Worm (Caenorhabditis elegans) whole organism, mixed stage, embryonic: ENCODE measurements around the gene cal-8.

Experiments
- ces-1 ChIP-seq: fragments of 150-350 bp; optimal IDR thresholded peaks from 2 replicates; lab custom pipeline; 2014; ENCODE audit warnings: missing biosample characterization, missing genetic modification reagents, missing genetic modification characterization
- elt-3 ChIP-seq: fragments of 150-350 bp; optimal IDR thresholded peaks from 2 replicates; lab custom pipeline; 2014; ENCODE audit warnings: missing biosample characterization, missing genetic modification characterization
- lsy-2 ChIP-seq: fragments of 150-350 bp; optimal IDR thresholded peaks from 2 replicates; lab custom pipeline; 2014; ENCODE audit warnings: missing biosample characterization, missing genetic modification characterization
- nhr-12 ChIP-seq: fragments of 150-350 bp; optimal IDR thresholded peaks from 2 replicates; lab custom pipeline; 2014; ENCODE audit warnings: missing biosample characterization, missing genetic modification characterization
- nhr-76 ChIP-seq: sonication (generic microtip); optimal IDR thresholded peaks from 2 replicates; lab custom pipeline; 2017; ENCODE audit warnings: missing biosample characterization, missing genetic modification characterization
- sptf-1 ChIP-seq: sonication (generic microtip); optimal IDR thresholded peaks from 2 replicates; lab custom pipeline; 2017; ENCODE audit warnings: mild to moderate bottlenecking, missing genetic modification characterization, moderate library complexity, missing compliant biosample characterization
- unc-62 ChIP-seq: fragments of 150-350 bp; optimal IDR thresholded peaks from 2 replicates; lab custom pipeline; 2014; ENCODE audit warnings: missing biosample characterization, missing genetic modification reagents, missing genetic modification characterization

DNA sequence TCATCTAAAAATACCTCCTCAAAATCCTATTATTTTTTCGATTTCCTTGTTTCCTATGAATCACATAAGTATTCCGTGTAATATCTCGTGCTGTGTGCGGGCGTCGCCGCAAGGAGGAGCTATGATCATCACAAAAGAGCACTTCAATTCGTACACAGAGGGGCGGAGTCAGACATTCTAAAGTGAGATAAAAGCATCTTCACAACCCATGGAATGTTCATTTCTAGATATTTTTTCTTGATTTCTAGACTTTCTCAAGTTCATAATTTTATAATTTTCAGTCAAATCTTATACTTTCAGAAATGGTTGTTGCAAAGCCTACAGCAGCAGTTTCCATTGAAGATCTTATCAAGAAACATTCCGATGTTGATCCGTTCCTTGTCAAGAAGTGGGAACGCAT lies 34.5 kb downstream of the cal-8 start, which contains the start of gene cex-1:
- TF ChIP-seq unc-62 (GFP tag; lab: Kevin White, UChicago), result no peak
- no peak for TF ChIP-seq ces-1
- TF ChIP-seq lsy-2 (tag; lab: Kevin White, UChicago), result no peak
- TF ChIP-seq nhr-12 (tag; lab: Kevin White, UChicago), result no peak
- no peak for TF ChIP-seq elt-3 (tag; lab: Kevin White, UChicago)
- TF ChIP-seq nhr-76 (tag; lab: Kevin White, UChicago), result no peak
- TF ChIP-seq sptf-1 (tag; lab: Kevin White, UChicago), result no peak
